Worm (Caenorhabditis elegans) whole organism, L1 larva: ENCODE data around the gene Y69A2AR.51.

ENCODE experiments used
- C16A3.4 ChIP-seq: fragments of 150-350 bp; optimal IDR thresholded peaks from 2 replicates; lab custom pipeline; 2014; ENCODE audit warnings: missing biosample characterization, missing genetic modification characterization
- ces-1 ChIP-seq: fragments of 150-350 bp; optimal IDR thresholded peaks from 2 replicates; lab custom pipeline; 2014; ENCODE audit warnings: missing biosample characterization, missing genetic modification reagents, missing genetic modification characterization
- dpl-1 ChIP-seq, 3 experiments: fragments of 150-350 bp in 2 of 3; sonication (generic microtip) in 1 of 3; optimal IDR thresholded peaks; 2 replicates each; lab custom pipeline; 2014 to 2017; ENCODE audit warnings: missing biosample characterization in 3 of 3, missing genetic modification characterization in 3 of 3, missing genetic modification reagents in 3 of 3
- fkh-8 ChIP-seq: sonication (generic microtip); optimal IDR thresholded peaks from 2 replicates; lab custom pipeline; 2016; ENCODE audit warnings: mild to moderate bottlenecking, missing genetic modification characterization, missing compliant biosample characterization
- fos-1 ChIP-seq: fragments of 150-350 bp; optimal IDR thresholded peaks from 2 replicates; lab custom pipeline; 2014; ENCODE audit warnings: missing biosample characterization, missing genetic modification characterization
- jun-1 ChIP-seq: fragments of 150-350 bp; optimal IDR thresholded peaks from 2 replicates; lab custom pipeline; 2014; ENCODE audit warnings: missing biosample characterization, missing genetic modification reagents, missing genetic modification characterization
- mef-2 ChIP-seq: fragments of 150-350 bp; optimal IDR thresholded peaks from 2 replicates; lab custom pipeline; 2014; ENCODE audit warnings: missing biosample characterization, missing genetic modification characterization
- mep-1 ChIP-seq: fragments of 150-350 bp; optimal IDR thresholded peaks from 2 replicates; lab custom pipeline; 2014; ENCODE audit warnings: missing biosample characterization, missing genetic modification characterization
- nhr-76 ChIP-seq: sonication (generic microtip); optimal IDR thresholded peaks from 2 replicates; lab custom pipeline; 2017; ENCODE audit warnings: missing biosample characterization, missing genetic modification characterization
- sptf-1 ChIP-seq: fragments of 150-350 bp; optimal IDR thresholded peaks from 2 replicates; lab custom pipeline; 2014; ENCODE audit warnings: missing biosample characterization, missing genetic modification characterization
- tbx-2 ChIP-seq: sonication (generic microtip); optimal IDR thresholded peaks from 2 replicates; lab custom pipeline; 2016; ENCODE audit warnings: missing genetic modification characterization, missing compliant biosample characterization
- unc-62 ChIP-seq: fragments of 150-350 bp; optimal IDR thresholded peaks from 2 replicates; lab custom pipeline; 2014; ENCODE audit warnings: missing biosample characterization, missing genetic modification reagents, missing genetic modification characterization

ce11 chrIV:2613754-2614244 is 41.6 kb downstream of the Y69A2AR.51 start, which contains the start of gene daao-1:
- TF ChIP-seq tbx-2 (no peak), nhr-76 (tag; lab: Kevin White, UChicago) (no peak), jun-1 (no peak), C16A3.4 (tag; lab: Kevin White, UChicago) (no peak), unc-62 (GFP tag; lab: Kevin White, UChicago) (no peak), mef-2 (tag; lab: Kevin White, UChicago) (no peak), sptf-1 (tag; lab: Kevin White, UChicago) (no peak), fkh-8 (tag; lab: Kevin White, UChicago) (no peak), mep-1 (tag; lab: Kevin White, UChicago) (no peak), dpl-1 (GFP tag; optimal IDR thresholded peaks at IDR 0.05; lab: Kevin White, UChicago) (no peak), fos-1 (no peak), ces-1 (GFP tag; lab: Kevin White, UChicago) (no peak)
